Worm (Caenorhabditis elegans): ENCODE data around the gene gtf-2H3.

Gene gtf-2H3

ce11 chrIII:10076042-10076441, 43.9 kb downstream of the gtf-2H3 start:
- no peak for TF ChIP-seq mbf-1 (tag; optimal IDR thresholded peaks at IDR 0.05)
- no peak for TF ChIP-seq elt-3 (tag; optimal IDR thresholded peaks at IDR 0.05)
- no peak for TF ChIP-seq nhr-25 (tag; optimal IDR thresholded peaks at IDR 0.05)
- TF ChIP-seq nhr-10 (tag; optimal IDR thresholded peaks at IDR 0.05): no peak
- TF ChIP-seq snpc-4 (tag; optimal IDR thresholded peaks at IDR 0.05): no peak
- no peak for TF ChIP-seq alr-1 (tag; optimal IDR thresholded peaks at IDR 0.05)
- no peak for TF ChIP-seq R02D3.7 (tag; optimal IDR thresholded peaks at IDR 0.05)

DNA sequence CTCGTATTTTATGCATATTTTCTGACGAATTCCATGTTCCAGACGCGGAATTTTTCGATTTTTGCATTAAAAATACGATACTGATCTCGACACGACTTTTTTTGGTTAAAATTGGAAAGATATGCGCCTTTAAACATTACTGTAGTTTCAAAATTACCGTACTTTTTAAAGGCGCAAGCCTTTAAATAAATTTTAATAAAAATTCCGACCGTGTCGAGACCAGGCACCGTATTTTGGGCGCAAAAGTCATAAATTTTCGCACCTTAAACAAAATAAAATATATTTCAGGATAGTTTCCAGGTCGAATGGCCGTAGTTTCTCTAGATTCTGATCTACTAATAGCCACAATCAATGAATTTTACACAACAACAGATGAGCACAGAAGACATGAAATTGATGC, 50.7 kb downstream of the gtf-2H3 start, which contains the start of gene T16G12.6:
Gene T16G12.6 (plus strand): TSS at position 301 of the 400 bp plus-strand sequence.
- TF ChIP-seq egl-27 (tag; optimal IDR thresholded peaks at IDR 0.05): no peak
- TF ChIP-seq ztf-4 (tag; optimal IDR thresholded peaks at IDR 0.05): no peak
- no peak for TF ChIP-seq nhr-77 (tag; optimal IDR thresholded peaks at IDR 0.05)
- no peak for TF ChIP-seq F13H6.1 (tag; optimal IDR thresholded peaks at IDR 0.05)
- TF ChIP-seq nhr-10 (tag; optimal IDR thresholded peaks at IDR 0.05): no peak
- TF ChIP-seq nhr-6 (tag; optimal IDR thresholded peaks at IDR 0.05): no peak
- TF ChIP-seq nhr-21 (tag; optimal IDR thresholded peaks at IDR 0.05): no peak
- TF ChIP-seq alr-1 (tag; optimal IDR thresholded peaks at IDR 0.05): no peak
- TF ChIP-seq sem-4 (tag; optimal IDR thresholded peaks at IDR 0.05): no peak
- no peak for TF ChIP-seq ZK546.5 (tag; optimal IDR thresholded peaks at IDR 0.05)
- TF ChIP-seq unc-62 (GFP tag; optimal IDR thresholded peaks at IDR 0.05): no peak
